Fruit fly (Drosophila melanogaster) whole organism, embryonic: ENCODE measurements around the gene pod1.

ENCODE experiments used
- ATbp ChIP-seq: fragments of 200-800 bp; sonication (Bioruptor generic); optimal IDR thresholded peaks from 2 replicates; lab custom pipeline; 2017; ENCODE audit warnings: missing biosample characterization, mild to moderate bottlenecking, missing genetic modification characterization, missing genetic modification reagents
- Adf1 ChIP-seq: fragments of 200-800 bp; sonication (Bioruptor generic); IDR thresholded peaks from 2 replicates; pipeline ENCODE4 v1.3.6; 2022; ENCODE audit warnings: missing biosample characterization, missing genetic modification characterization
- Atf6 ChIP-seq: fragments of 200-800 bp; sonication (Bioruptor generic); IDR thresholded peaks from 2 replicates; pipeline ENCODE4 v1.3.6; 2022; ENCODE audit warnings: missing biosample characterization, missing genetic modification characterization
- BEAF-32 ChIP-seq: fragments of 200-800 bp; sonication (Bioruptor generic); optimal IDR thresholded peaks from 3 replicates; lab custom pipeline; 2017; ENCODE audit warnings: missing biosample characterization, missing genetic modification characterization, mild to moderate bottlenecking, moderate library complexity, missing genetic modification reagents
- CG10209 ChIP-seq: fragments of 200-800 bp; sonication (Bioruptor generic); optimal IDR thresholded peaks from 3 replicates; lab custom pipeline; 2017; ENCODE audit warnings: missing biosample characterization, mild to moderate bottlenecking, missing genetic modification characterization, missing genetic modification reagents
- CG10267 ChIP-seq: fragments of 200-800 bp; sonication (Bioruptor generic); optimal IDR thresholded peaks from 2 replicates; lab custom pipeline; 2018; ENCODE audit warnings: missing biosample characterization, mild to moderate bottlenecking, missing genetic modification characterization, moderate library complexity
- CG10462 ChIP-seq: fragments of 200-800 bp; sonication (Bioruptor generic); optimal IDR thresholded peaks from 2 replicates; lab custom pipeline; 2016; ENCODE audit warnings: missing biosample characterization, missing genetic modification characterization
- CG10565 ChIP-seq: fragments of 200-800 bp; sonication (Bioruptor generic); optimal IDR thresholded peaks from 3 replicates; lab custom pipeline; 2016; ENCODE audit warnings: missing biosample characterization, mild to moderate bottlenecking, missing genetic modification characterization
- CG11398 ChIP-seq: fragments of 200-800 bp; sonication (Bioruptor generic); optimal IDR thresholded peaks from 2 replicates; lab custom pipeline; 2016; ENCODE audit warnings: missing biosample characterization, missing genetic modification characterization
- CG12769 ChIP-seq: fragments of 200-800 bp; sonication (Bioruptor generic); optimal IDR thresholded peaks from 2 replicates; lab custom pipeline; 2019; ENCODE audit warnings: missing biosample characterization, mild to moderate bottlenecking, missing genetic modification characterization, moderate library complexity
- CG13123 ChIP-seq: fragments of 200-800 bp; sonication (Bioruptor generic); optimal IDR thresholded peaks from 2 replicates; lab custom pipeline; 2016; ENCODE audit warnings: missing biosample characterization, missing genetic modification characterization
- CG13424 ChIP-seq: fragments of 200-800 bp; sonication (Bioruptor generic); optimal IDR thresholded peaks from 2 replicates; lab custom pipeline; 2019; ENCODE audit warnings: missing biosample characterization, mild to moderate bottlenecking, missing genetic modification characterization, moderate library complexity
- CG13624 ChIP-seq: fragments of 200-800 bp; sonication (Bioruptor generic); optimal IDR thresholded peaks from 2 replicates; lab custom pipeline; 2016; ENCODE audit warnings: missing biosample characterization, missing genetic modification characterization
- CG1647 ChIP-seq: fragments of 200-800 bp; sonication (Bioruptor generic); optimal IDR thresholded peaks from 3 replicates; lab custom pipeline; 2016; ENCODE audit warnings: missing biosample characterization, missing genetic modification characterization
- CG18011 ChIP-seq: fragments of 200-800 bp; sonication (Bioruptor generic); optimal IDR thresholded peaks from 2 replicates; lab custom pipeline; 2017; ENCODE audit warnings: missing biosample characterization, missing genetic modification characterization, mild to moderate bottlenecking, moderate library complexity, missing genotype
- CG2875 ChIP-seq: fragments of 200-800 bp; sonication (Bioruptor generic); optimal IDR thresholded peaks from 2 replicates; lab custom pipeline; 2017; ENCODE audit warnings: missing biosample characterization, mild to moderate bottlenecking, missing genetic modification characterization, missing genetic modification reagents
- CG31441 ChIP-seq: fragments of 200-800 bp; sonication (Bioruptor generic); IDR thresholded peaks from 2 replicates; pipeline ENCODE4 v1.3.6; 2022; ENCODE audit warnings: missing biosample characterization, missing genetic modification characterization
- CG32767 ChIP-seq: fragments of 200-800 bp; sonication (Bioruptor generic); IDR thresholded peaks from 2 replicates; pipeline ENCODE4 v1.3.6; 2022; ENCODE audit warnings: missing biosample characterization, missing genetic modification characterization
- CG34422 ChIP-seq: fragments of 200-800 bp; sonication (Bioruptor generic); IDR thresholded peaks from 3 replicates; pipeline ENCODE4 v1.3.6; 2022; ENCODE audit warnings: missing biosample characterization, missing genetic modification characterization
- CG4282 ChIP-seq: fragments of 200-800 bp; sonication (Bioruptor generic); optimal IDR thresholded peaks from 2 replicates; lab custom pipeline; 2016; ENCODE audit warnings: missing biosample characterization, missing genetic modification characterization
- CG4328 ChIP-seq: fragments of 200-800 bp; sonication (Bioruptor generic); optimal IDR thresholded peaks from 3 replicates; lab custom pipeline; 2017; ENCODE audit warnings: missing biosample characterization, missing genetic modification reagents, missing genetic modification characterization
- CG6175 ChIP-seq: fragments of 200-800 bp; sonication (Bioruptor generic); IDR thresholded peaks from 3 replicates; pipeline ENCODE4 v1.3.6; 2022; ENCODE audit warnings: missing biosample characterization, missing genetic modification characterization
- CG6683 ChIP-seq: fragments of 200-800 bp; sonication (Bioruptor generic); optimal IDR thresholded peaks from 2 replicates; lab custom pipeline; 2017; ENCODE audit warnings: missing biosample characterization, mild to moderate bottlenecking, missing genetic modification characterization, missing genetic modification reagents
- CG7786 ChIP-seq: fragments of 200-800 bp; sonication (Bioruptor generic); optimal IDR thresholded peaks from 2 replicates; lab custom pipeline; 2016; ENCODE audit warnings: missing biosample characterization, missing genetic modification characterization
- CG7839 ChIP-seq: fragments of 200-800 bp; sonication (Bioruptor generic); optimal IDR thresholded peaks from 3 replicates; lab custom pipeline; 2018; ENCODE audit warnings: missing biosample characterization, mild to moderate bottlenecking, missing genetic modification characterization, moderate library complexity
- CG7987 ChIP-seq: fragments of 200-800 bp; sonication (Bioruptor generic); optimal IDR thresholded peaks from 2 replicates; lab custom pipeline; 2018; ENCODE audit warnings: missing biosample characterization, mild to moderate bottlenecking, missing genetic modification characterization, moderate library complexity
- CrebB ChIP-seq: fragments of 200-800 bp; sonication (Bioruptor generic); optimal IDR thresholded peaks from 3 replicates; lab custom pipeline; 2018; ENCODE audit warnings: missing biosample characterization, mild to moderate bottlenecking, missing genetic modification characterization
- D19A ChIP-seq: fragments of 200-800 bp; optimal IDR thresholded peaks from 3 replicates; lab custom pipeline; 2019; ENCODE audit warnings: missing biosample characterization, mild to moderate bottlenecking, missing genetic modification characterization, moderate library complexity
- Elba2 ChIP-seq: fragments of 200-800 bp; sonication (Bioruptor generic); optimal IDR thresholded peaks from 3 replicates; lab custom pipeline; 2016; ENCODE audit warnings: missing biosample characterization, missing genetic modification characterization
- H2.0 ChIP-seq: fragments of 200-800 bp; sonication (Bioruptor generic); IDR thresholded peaks from 2 replicates; pipeline ENCODE4 v1.3.6; 2022; ENCODE audit warnings: missing biosample characterization, missing genetic modification characterization
- HLH3B ChIP-seq: fragments of 200-800 bp; sonication (Bioruptor generic); IDR thresholded peaks from 2 replicates; pipeline ENCODE4 v1.3.6; 2022; ENCODE audit warnings: missing biosample characterization, missing genetic modification characterization
- Hey ChIP-seq: fragments of 200-800 bp; sonication (Bioruptor generic); optimal IDR thresholded peaks from 3 replicates; lab custom pipeline; 2018; ENCODE audit warnings: missing biosample characterization, mild to moderate bottlenecking, missing genetic modification characterization
- Hr39 ChIP-seq: fragments of >200 bp; optimal IDR thresholded peaks from 2 replicates; lab custom pipeline; 2017
- Lim3 ChIP-seq: fragments of 200-800 bp; sonication (Bioruptor generic); IDR thresholded peaks from 2 replicates; pipeline ENCODE4 v1.3.6; 2022; ENCODE audit warnings: missing biosample characterization, missing genetic modification characterization
- bowl ChIP-seq: fragments of 200-800 bp; sonication (Bioruptor generic); IDR thresholded peaks from 2 replicates; pipeline ENCODE4 v1.3.6; 2022; ENCODE audit warnings: missing biosample characterization, missing genetic modification characterization
- chm ChIP-seq: fragments of 200-800 bp; sonication (Bioruptor generic); IDR thresholded peaks from 2 replicates; pipeline ENCODE4 v1.3.6; 2022; ENCODE audit warnings: missing biosample characterization, missing genetic modification characterization
- dmrt11E ChIP-seq: fragments of 200-800 bp; sonication (Bioruptor generic); optimal IDR thresholded peaks from 3 replicates; lab custom pipeline; 2018; ENCODE audit warnings: missing biosample characterization, mild to moderate bottlenecking, missing genetic modification characterization, moderate library complexity
- grau ChIP-seq: fragments of 200-800 bp; optimal IDR thresholded peaks from 3 replicates; lab custom pipeline; 2019; ENCODE audit warnings: missing biosample characterization, mild to moderate bottlenecking, missing genetic modification characterization, moderate library complexity
- ind ChIP-seq: fragments of 200-800 bp; sonication (Bioruptor generic); optimal IDR thresholded peaks from 3 replicates; lab custom pipeline; 2016; ENCODE audit warnings: missing biosample characterization, missing genetic modification characterization
- peb ChIP-seq: fragments of 200-800 bp; sonication (Bioruptor generic); IDR thresholded peaks from 2 replicates; pipeline ENCODE4 v1.3.6; 2022; ENCODE audit warnings: missing biosample characterization, missing genetic modification characterization
- pho ChIP-seq: fragments of 200-800 bp; sonication (Bioruptor generic); optimal IDR thresholded peaks from 2 replicates; lab custom pipeline; 2016; ENCODE audit warnings: missing biosample characterization, missing genetic modification characterization
- pzg ChIP-seq: fragments of 200-800 bp; sonication (Bioruptor generic); optimal IDR thresholded peaks from 3 replicates; lab custom pipeline; 2018; ENCODE audit warnings: missing biosample characterization, mild to moderate bottlenecking, missing genetic modification characterization, moderate library complexity
- schlank ChIP-seq: fragments of 200-800 bp; sonication (Bioruptor generic); optimal IDR thresholded peaks from 2 replicates; lab custom pipeline; 2018; ENCODE audit warnings: missing biosample characterization, mild to moderate bottlenecking, missing genetic modification characterization
- sd ChIP-seq: fragments of 200-800 bp; sonication (Bioruptor generic); optimal IDR thresholded peaks from 3 replicates; lab custom pipeline; 2018; ENCODE audit warnings: missing biosample characterization, mild to moderate bottlenecking, missing genetic modification characterization, moderate library complexity
- so ChIP-seq: fragments of 200-800 bp; sonication (Bioruptor generic); IDR thresholded peaks from 3 replicates; pipeline ENCODE4 v1.3.6; 2022; ENCODE audit warnings: missing biosample characterization, missing genetic modification characterization
- tgo ChIP-seq: fragments of 200-800 bp; sonication (Bioruptor generic); IDR thresholded peaks from 3 replicates; pipeline ENCODE4 v1.3.6; 2022; ENCODE audit warnings: missing biosample characterization, missing genetic modification characterization
- tx ChIP-seq: fragments of 200-800 bp; sonication (Bioruptor generic); optimal IDR thresholded peaks from 2 replicates; lab custom pipeline; 2016; ENCODE audit warnings: missing biosample characterization, missing genetic modification characterization
- yki ChIP-seq: fragments of >200 bp; optimal IDR thresholded peaks from 3 replicates; lab custom pipeline; 2018
- z ChIP-seq: fragments of 200-800 bp; sonication (Bioruptor generic); IDR thresholded peaks from 3 replicates; pipeline ENCODE4 v1.3.6; 2022; ENCODE audit warnings: missing biosample characterization, missing genetic modification characterization
- zf30C ChIP-seq: fragments of 200-800 bp; sonication (Bioruptor generic); optimal IDR thresholded peaks from 3 replicates; lab custom pipeline; 2018; ENCODE audit warnings: missing biosample characterization, mild to moderate bottlenecking, missing genetic modification characterization

Gene pod1

DNA sequence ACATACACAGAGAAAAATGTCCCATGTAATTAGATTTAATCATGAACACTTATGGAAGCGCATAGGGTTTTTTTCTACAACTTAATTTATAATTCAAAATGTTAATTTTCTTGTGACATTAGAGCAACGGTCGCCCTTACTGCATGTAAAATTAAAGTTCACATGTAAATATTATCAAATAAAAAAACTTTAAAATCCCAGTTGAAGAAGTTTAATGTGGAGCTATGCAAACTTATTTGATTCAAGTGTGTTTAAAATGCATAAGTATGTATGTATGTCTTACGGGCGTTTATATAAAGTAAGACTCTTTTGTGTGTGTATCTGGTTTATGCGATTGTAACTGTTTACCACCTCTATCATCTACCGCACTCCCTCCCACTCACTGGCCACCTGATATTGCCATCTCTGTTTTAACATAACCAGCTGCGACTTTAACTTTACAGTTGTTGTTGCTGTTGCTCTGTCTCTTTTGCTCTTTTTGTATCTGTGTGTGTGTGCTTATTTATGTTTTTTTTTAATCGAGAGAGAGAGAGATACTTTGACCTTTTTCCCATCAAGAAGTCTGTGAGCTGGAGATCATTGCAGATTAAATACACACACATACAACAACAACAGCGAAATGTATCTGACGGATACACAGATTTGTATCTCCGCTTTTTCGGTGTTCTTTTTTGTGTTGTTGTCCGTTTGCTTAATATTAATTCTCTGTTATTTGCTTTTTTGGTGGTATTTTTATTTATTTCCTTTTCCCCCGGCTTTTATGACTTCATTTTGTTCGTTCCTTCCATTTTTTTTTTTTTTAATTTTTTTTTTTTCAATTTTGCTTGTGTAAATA is 52.1 kb downstream of the pod1 start (continued):
- TF ChIP-seq CG10462, result peak; percentile 62
- TF ChIP-seq CrebB, result peak; percentile 71
- no peak for TF ChIP-seq pzg (GFP tag; lab: Kevin White, UChicago)
- peak; percentile 96 for TF ChIP-seq CG7839 (tag; lab: Kevin White, UChicago)
- TF ChIP-seq schlank (tag; lab: Kevin White, UChicago), result peak; percentile 7
- peak; percentile 70 for TF ChIP-seq pho
- TF ChIP-seq CG31441 (GFP tag; lab: Robert Waterston, UW), result peak; percentile 87
- no peak for TF ChIP-seq CG12769 (tag; lab: Kevin White, UChicago)
- peak; percentile 39 for TF ChIP-seq CG13123 (GFP tag; lab: Kevin White, UChicago)
- TF ChIP-seq sd (tag; lab: Kevin White, UChicago), result peak; percentile 69
- TF ChIP-seq CG10267 (tag; lab: Kevin White, UChicago), result peak; percentile 70
- peak; percentile 81 for TF ChIP-seq so
- TF ChIP-seq yki, result no peak
- no peak for TF ChIP-seq Hey
- peak; percentile 69 for TF ChIP-seq D19A (tag; lab: Kevin White, UChicago)
- TF ChIP-seq CG6175 (GFP tag; lab: Robert Waterston, UW), result no peak
- peak; percentile 45 for TF ChIP-seq CG4328 (GFP tag; lab: Kevin White, UChicago)
- peak; percentile 93 for TF ChIP-seq grau
- TF ChIP-seq tgo, result peak; percentile 52
- peak; percentile 81 for TF ChIP-seq H2.0 (GFP tag; lab: Robert Waterston, UW)
- TF ChIP-seq bowl (GFP tag; lab: Robert Waterston, UW), result no peak
- no peak for TF ChIP-seq Hr39
- TF ChIP-seq CG7786 (GFP tag; lab: Kevin White, UChicago), result peak; percentile 75
- TF ChIP-seq CG4282 (GFP tag; lab: Kevin White, UChicago), result peak; percentile 8
- no peak for TF ChIP-seq CG11398
- TF ChIP-seq z, result no peak
- TF ChIP-seq Atf6 (GFP tag; lab: Robert Waterston, UW), result peak; percentile 84
- peak; percentile 71 for TF ChIP-seq Lim3 (GFP tag; lab: Robert Waterston, UW)
- peak; percentile 60; the same call in 1 of the 2 replicates for TF ChIP-seq chm (GFP tag; lab: Robert Waterston, UW)
- peak; percentile 3 for TF ChIP-seq BEAF-32 (GFP tag; lab: Kevin White, UChicago)
- TF ChIP-seq CG1647 (GFP tag; lab: Kevin White, UChicago), result no peak
- TF ChIP-seq CG7987 (GFP tag; lab: Kevin White, UChicago), result peak; percentile 22
- TF ChIP-seq HLH3B (GFP tag; lab: Robert Waterston, UW), result peak; percentile 74
- peak; percentile 96 for TF ChIP-seq CG13424
- peak; percentile 50 for TF ChIP-seq CG18011 (GFP tag; lab: Kevin White, UChicago)
- TF ChIP-seq tx (GFP tag; lab: Kevin White, UChicago), result peak; percentile 84
- peak; percentile 18; the same call in 1 of the 2 replicates for TF ChIP-seq peb (GFP tag; lab: Robert Waterston, UW)
- no peak for TF ChIP-seq Elba2 (GFP tag; lab: Kevin White, UChicago)
- peak; percentile 68 for TF ChIP-seq CG6683 (GFP tag; lab: Kevin White, UChicago)
- no peak for TF ChIP-seq CG10565 (GFP tag; lab: Kevin White, UChicago)
- peak; percentile 66 for TF ChIP-seq ind (GFP tag; lab: Kevin White, UChicago)
- peak; percentile 61 for TF ChIP-seq CG13624 (GFP tag; lab: Kevin White, UChicago)
- TF ChIP-seq CG10209, result peak; percentile 75
- TF ChIP-seq zf30C (GFP tag; lab: Kevin White, UChicago), result peak; percentile 81
- peak; percentile 77 for TF ChIP-seq ATbp (GFP tag; lab: Kevin White, UChicago)
- peak; percentile 90 for TF ChIP-seq dmrt11E
- no peak for TF ChIP-seq Adf1
- TF ChIP-seq CG32767, result peak; percentile 83
- peak; percentile 85 for TF ChIP-seq CG2875
- 0 out of 3 replicates have a peak, but pooled peaks have one; percentile 55 for TF ChIP-seq CG34422 (GFP tag; lab: Robert Waterston, UW)
